Worm (Caenorhabditis elegans) whole organism, mixed stage, embryonic: ENCODE data around the gene math-40.
"Not testable (repeated sequence)": the region's sequence is repeated elsewhere in the genome, so short reads cannot be mapped to it uniquely, and the experiment has no call there.

Source experiments
- blmp-1 ChIP-seq: fragments of 150-350 bp; optimal IDR thresholded peaks from 2 replicates; lab custom pipeline; 2014; ENCODE audit warnings: missing biosample characterization, missing genetic modification characterization
- ces-1 ChIP-seq: fragments of 150-350 bp; optimal IDR thresholded peaks from 2 replicates; lab custom pipeline; 2014; ENCODE audit warnings: missing biosample characterization, missing genetic modification reagents, missing genetic modification characterization
- cnd-1 ChIP-seq: fragments of 200-800 bp; sonication (Bioruptor generic); optimal IDR thresholded peaks from 2 replicates; lab custom pipeline; 2018; ENCODE audit warnings: mild to moderate bottlenecking, missing genetic modification characterization, missing compliant biosample characterization
- elt-1 ChIP-seq: sonication (generic microtip); optimal IDR thresholded peaks from 2 replicates; lab custom pipeline; 2017; ENCODE audit warnings: missing genetic modification characterization, mild to moderate bottlenecking, missing compliant biosample characterization, antibody characterized with exemption, moderate library complexity, borderline replicate concordance; ENCODE audit not compliant: insufficient read depth
- elt-3 ChIP-seq: fragments of 150-350 bp; optimal IDR thresholded peaks from 2 replicates; lab custom pipeline; 2014; ENCODE audit warnings: missing biosample characterization, missing genetic modification characterization
- lin-13 ChIP-seq: fragments of 150-350 bp; optimal IDR thresholded peaks from 2 replicates; lab custom pipeline; 2014; ENCODE audit warnings: missing biosample characterization, missing genetic modification characterization
- mep-1 ChIP-seq: fragments of 150-350 bp; optimal IDR thresholded peaks from 2 replicates; lab custom pipeline; 2017; ENCODE audit warnings: missing biosample characterization, missing genetic modification reagents, missing genetic modification characterization, inconsistent platforms
- nhr-28 ChIP-seq: fragments of 150-350 bp; optimal IDR thresholded peaks from 2 replicates; lab custom pipeline; 2014; ENCODE audit warnings: missing biosample characterization, missing genetic modification characterization
- nhr-76 ChIP-seq: sonication (generic microtip); optimal IDR thresholded peaks from 2 replicates; lab custom pipeline; 2017; ENCODE audit warnings: missing biosample characterization, missing genetic modification characterization
- sptf-1 ChIP-seq: sonication (generic microtip); optimal IDR thresholded peaks from 2 replicates; lab custom pipeline; 2017; ENCODE audit warnings: mild to moderate bottlenecking, missing genetic modification characterization, moderate library complexity, missing compliant biosample characterization
- unc-120 ChIP-seq: sonication (generic microtip); optimal IDR thresholded peaks from 2 replicates; lab custom pipeline; 2017; ENCODE audit warnings: missing genetic modification characterization, missing compliant biosample characterization; ENCODE audit not compliant: poor library complexity, severe bottlenecking
- unc-39 ChIP-seq: fragments of 150-350 bp; optimal IDR thresholded peaks from 2 replicates; lab custom pipeline; 2014; ENCODE audit warnings: missing biosample characterization, missing genetic modification characterization
- unc-62 ChIP-seq: fragments of 150-350 bp; optimal IDR thresholded peaks from 2 replicates; lab custom pipeline; 2014; ENCODE audit warnings: missing biosample characterization, missing genetic modification reagents, missing genetic modification characterization
- ztf-11 ChIP-seq: fragments of 150-350 bp; optimal IDR thresholded peaks from 2 replicates; lab custom pipeline; 2014; ENCODE audit warnings: missing biosample characterization, missing genetic modification characterization

- TF ChIP-seq ztf-11; lin-13 (tag; lab: Kevin White, UChicago); elt-3 (tag; lab: Kevin White, UChicago); blmp-1 (tag; lab: Kevin White, UChicago); unc-62 (GFP tag; lab: Kevin White, UChicago); unc-120; nhr-76 (tag; lab: Kevin White, UChicago); elt-1 (tag; lab: Kevin White, UChicago); ces-1 (GFP tag; lab: Kevin White, UChicago); nhr-28 (tag; lab: Kevin White, UChicago); cnd-1 (tag; lab: Kevin White, UChicago); sptf-1 (tag; lab: Kevin White, UChicago); unc-39 (tag; lab: Kevin White, UChicago): not testable (repeated sequence)
- peak; percentile 2 for TF ChIP-seq mep-1 (tag; lab: Kevin White, UChicago)
Observed at ce11 chrII:1861285-1861793, 30.9 kb downstream of the math-40 start, which contains the start of gene C16C4.18.
